Worm (Caenorhabditis elegans): Measurements from ENCODE around the gene F21C10.4.

ce11 chrV:9166306-9166705, 39.9 kb downstream of the F21C10.4 start:
- TF ChIP-seq nhr-76 (tag; optimal IDR thresholded peaks at IDR 0.05): no peak
- no peak for TF ChIP-seq elt-3 (tag; optimal IDR thresholded peaks at IDR 0.05)
- TF ChIP-seq pha-4 (tag; optimal IDR thresholded peaks at IDR 0.05): no peak
- TF ChIP-seq ztf-11 (tag; optimal IDR thresholded peaks at IDR 0.05): no peak
- no peak for TF ChIP-seq tbx-8 (GFP tag; optimal IDR thresholded peaks at IDR 0.05)
- no peak for TF ChIP-seq lin-13 (tag; optimal IDR thresholded peaks at IDR 0.05)
- no peak for TF ChIP-seq elt-1 (tag; optimal IDR thresholded peaks at IDR 0.05; ENCODE audit: borderline replicate concordance, insufficient read depth)
- TF ChIP-seq unc-39 (tag; optimal IDR thresholded peaks at IDR 0.05): no peak
- no peak for TF ChIP-seq blmp-1 (tag; optimal IDR thresholded peaks at IDR 0.05)
- no peak for TF ChIP-seq nhr-237 (tag; optimal IDR thresholded peaks at IDR 0.05)
- TF ChIP-seq unc-62 (GFP tag; optimal IDR thresholded peaks at IDR 0.05): no peak
- no peak for TF ChIP-seq mep-1 (tag; optimal IDR thresholded peaks at IDR 0.05)
- no peak for TF ChIP-seq lsy-2 (tag; optimal IDR thresholded peaks at IDR 0.05)
- no peak for TF ChIP-seq nhr-2 (tag; optimal IDR thresholded peaks at IDR 0.05)
